Fruit fly (Drosophila melanogaster): Measurements from ENCODE around the gene Bdbt.
A peak's percentile ranks its signal among the peaks of the same experiment; 100 is the strongest.

Gene Bdbt

DNA sequence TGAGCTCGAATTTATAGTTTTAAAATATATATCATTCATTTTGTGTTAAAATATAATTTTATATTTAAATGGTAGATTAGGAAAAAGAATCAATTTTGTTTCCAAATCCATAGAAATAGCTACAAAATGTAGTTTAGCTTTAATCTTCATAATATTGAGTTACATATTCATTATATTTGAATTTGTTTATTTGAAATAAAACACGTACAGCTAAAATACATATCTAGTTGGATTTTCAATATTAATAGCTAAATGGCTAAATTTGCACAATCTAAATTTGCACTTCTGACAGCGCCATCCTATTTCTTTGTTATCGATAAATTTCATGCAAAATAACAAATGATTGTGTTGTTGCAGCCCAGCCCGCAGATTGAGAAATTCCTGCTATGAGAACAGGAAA lies 15.3 kb upstream of the Bdbt start, which contains the start of gene Usp8 (continued):
- TF ChIP-seq Deaf1 (tag; optimal IDR thresholded peaks at IDR 0.05) (no peak), dysf (GFP tag; IDR thresholded peaks at IDR 0.05) (0 out of 3 replicates have a peak, but pooled peaks have one; percentile 40), CG14050 (GFP tag; IDR thresholded peaks at IDR 0.05) (no peak), Ssrp (tag; optimal IDR thresholded peaks at IDR 0.05) (peak; percentile 44), CG18262 (tag; optimal IDR thresholded peaks at IDR 0.05) (peak; percentile 60), Abd-B (GFP tag; optimal IDR thresholded peaks at IDR 0.05) (peak; percentile 28), CG12659 (GFP tag; optimal IDR thresholded peaks at IDR 0.05) (peak; percentile 51), CG7556 (GFP tag; optimal IDR thresholded peaks at IDR 0.05) (peak; percentile 43), nerfin-1 (tag; optimal IDR thresholded peaks at IDR 0.05) (peak; percentile 11), CG8924 (tag; optimal IDR thresholded peaks at IDR 0.05) (peak; percentile 70), CG10267 (tag; optimal IDR thresholded peaks at IDR 0.05) (peak; percentile 50), grau (tag; optimal IDR thresholded peaks at IDR 0.05) (peak; percentile 55), pzg (GFP tag; optimal IDR thresholded peaks at IDR 0.05) (peak; percentile 24), CG14965 (GFP tag; optimal IDR thresholded peaks at IDR 0.05; ENCODE audit: borderline replicate concordance) (no peak), Fer3 (tag; optimal IDR thresholded peaks at IDR 0.05) (peak; percentile 23), Xbp1 (GFP tag; optimal IDR thresholded peaks at IDR 0.05) (peak; percentile 34), PHDP (tag; optimal IDR thresholded peaks at IDR 0.05) (peak; percentile 8), CG12391 (tag; optimal IDR thresholded peaks at IDR 0.05) (peak; percentile 76), twi (tag; optimal IDR thresholded peaks at IDR 0.05) (peak; percentile 2), Dref (GFP tag; IDR thresholded peaks at IDR 0.05) (peak; percentile 65), insv (GFP tag; optimal IDR thresholded peaks at IDR 0.05) (peak in 1 of 2 experiments; percentile 26), CG9727 (GFP tag; optimal IDR thresholded peaks at IDR 0.05) (peak; percentile 42), Doc3 (GFP tag; IDR thresholded peaks at IDR 0.05; ENCODE audit: partially characterized antibody) (no peak), pfk (GFP tag; optimal IDR thresholded peaks at IDR 0.05) (no peak), trem (tag; optimal IDR thresholded peaks at IDR 0.05) (peak; percentile 38), hkb (optimal IDR thresholded peaks at IDR 0.05) (no peak), hkb (GFP tag; IDR thresholded peaks at IDR 0.05) (no peak), lilli (GFP tag; optimal IDR thresholded peaks at IDR 0.05) (peak; percentile 18)

DNA sequence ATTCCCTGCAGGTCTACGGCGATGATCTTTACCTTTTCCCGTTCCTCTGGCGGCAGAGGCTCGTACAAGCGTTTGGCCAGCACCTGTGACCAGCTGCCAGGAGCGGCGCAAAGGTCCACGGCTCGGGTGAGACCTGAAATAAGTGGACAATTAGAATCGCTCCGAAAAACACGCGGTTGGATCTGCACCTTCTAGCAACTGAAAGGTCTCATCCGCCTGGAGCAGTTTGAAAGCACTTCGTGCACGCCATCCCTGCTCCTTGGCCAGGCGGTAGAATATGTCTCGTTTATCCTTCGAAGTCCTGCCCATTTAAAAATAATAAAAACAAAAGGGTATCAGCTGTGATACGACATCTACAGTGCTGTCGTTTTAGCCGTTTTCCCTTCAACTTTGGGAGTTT lies 14.9 kb upstream of the Bdbt start, which contains the start of gene Trm7-34:
Gene Trm7-34 (minus strand): TSS at position 365 of the 400 bp plus-strand sequence.
- TF ChIP-seq ssp (GFP tag; IDR thresholded peaks at IDR 0.05) (no peak), Elba2 (GFP tag; optimal IDR thresholded peaks at IDR 0.05) (peak; percentile 65), Ets97D (GFP tag; optimal IDR thresholded peaks at IDR 0.05) (no peak), HLHmδ (GFP tag; optimal IDR thresholded peaks at IDR 0.05) (no peak), MESR4 (GFP tag; optimal IDR thresholded peaks at IDR 0.05) (peak; percentile 62), MBD-R2 (GFP tag; IDR thresholded peaks at IDR 0.05) (peak; percentile 69; the same call in 1 of the 2 replicates), crp (GFP tag; optimal IDR thresholded peaks at IDR 0.05) (peak in 1 of 2 experiments; percentile 77)

DNA sequence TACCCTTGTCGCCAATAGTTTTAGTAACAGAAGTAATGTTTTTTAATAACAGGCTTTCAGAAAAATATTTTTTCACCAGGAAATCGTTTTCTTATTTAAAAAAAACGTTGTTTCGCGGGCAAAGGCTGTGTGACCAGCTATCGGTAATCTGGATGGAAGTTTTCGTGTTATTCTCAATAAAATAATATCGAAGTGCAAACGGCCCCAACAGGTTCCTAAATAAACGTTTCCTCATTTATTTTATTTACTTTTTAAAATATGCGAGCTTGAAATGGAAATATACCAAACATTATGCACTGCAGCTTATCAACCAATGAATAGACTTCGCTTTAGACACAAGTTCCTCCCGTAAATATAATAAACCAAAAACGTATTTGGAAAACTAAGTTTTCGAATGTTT lies 11.4 kb upstream of the Bdbt start, which contains the start of gene Ice2:
Gene Ice2 (plus strand): TSS at position 167 of the 400 bp plus-strand sequence.
- TF ChIP-seq croc (GFP tag; conservative IDR thresholded peaks at IDR 0.05) (no peak), Lpt (GFP tag; optimal IDR thresholded peaks at IDR 0.05) (no peak), CG11456 (GFP tag; IDR thresholded peaks at IDR 0.05) (no peak), Sry-β (GFP tag; optimal IDR thresholded peaks at IDR 0.05) (no peak), CG1832 (GFP tag; optimal IDR thresholded peaks at IDR 0.05) (no peak), Xbp1 (GFP tag; optimal IDR thresholded peaks at IDR 0.05) (no peak), p53 (GFP tag; optimal IDR thresholded peaks at IDR 0.05) (no peak), CG43689 (GFP tag; IDR thresholded peaks at IDR 0.05) (no peak), lmd (GFP tag; IDR thresholded peaks at IDR 0.05) (no peak), Doc3 (GFP tag; IDR thresholded peaks at IDR 0.05; ENCODE audit: partially characterized antibody) (no peak), Hr51 (GFP tag; optimal IDR thresholded peaks at IDR 0.05) (no peak), Nf-YB (GFP tag; optimal IDR thresholded peaks at IDR 0.05) (no peak), CG15269 (tag; optimal IDR thresholded peaks at IDR 0.05) (no peak), CG8944 (GFP tag; optimal IDR thresholded peaks at IDR 0.05) (no peak), Dip2 (GFP tag; IDR thresholded peaks at IDR 0.05) (no peak), pzg (GFP tag; optimal IDR thresholded peaks at IDR 0.05) (peak; percentile 61), Rfx (GFP tag; IDR thresholded peaks at IDR 0.05) (no peak)
